Worm (Caenorhabditis elegans) whole organism, late embryonic: ENCODE data around the gene vha-14.

Experiments used
- ceh-22 ChIP-seq: sonication (generic microtip); optimal IDR thresholded peaks from 2 replicates; lab custom pipeline; 2017; ENCODE audit warnings: missing biosample characterization, missing genetic modification characterization
- hlh-13 ChIP-seq: fragments of 200-800 bp; sonication (Bioruptor generic); optimal IDR thresholded peaks from 2 replicates; lab custom pipeline; 2018; ENCODE audit warnings: mild to moderate bottlenecking, missing genetic modification characterization, missing compliant biosample characterization
- hlh-30 ChIP-seq: sonication (generic microtip); optimal IDR thresholded peaks from 2 replicates; lab custom pipeline; 2017; ENCODE audit warnings: antibody characterized with exemption, missing genetic modification characterization, missing compliant biosample characterization; ENCODE audit not compliant: insufficient read depth
- hlh-8 ChIP-seq: sonication (generic microtip); optimal IDR thresholded peaks from 2 replicates; lab custom pipeline; 2016; ENCODE audit warnings: missing genotype, missing genetic modification characterization, missing compliant biosample characterization
- nhr-11 ChIP-seq: fragments of 150-350 bp; optimal IDR thresholded peaks from 2 replicates; lab custom pipeline; 2014; ENCODE audit warnings: missing biosample characterization, missing genetic modification characterization
- odd-2 ChIP-seq: sonication (generic microtip); optimal IDR thresholded peaks from 2 replicates; lab custom pipeline; 2017; ENCODE audit warnings: antibody characterized with exemption, mild to moderate bottlenecking, missing genetic modification characterization, missing compliant biosample characterization
- unc-42 ChIP-seq: sonication (generic microtip); optimal IDR thresholded peaks from 2 replicates; lab custom pipeline; 2016; ENCODE audit warnings: missing genotype, missing genetic modification characterization, missing compliant biosample characterization
- unc-55 ChIP-seq: sonication (generic microtip); optimal IDR thresholded peaks from 2 replicates; lab custom pipeline; 2017; ENCODE audit warnings: missing biosample characterization, missing genetic modification reagents, missing genetic modification characterization

DNA sequence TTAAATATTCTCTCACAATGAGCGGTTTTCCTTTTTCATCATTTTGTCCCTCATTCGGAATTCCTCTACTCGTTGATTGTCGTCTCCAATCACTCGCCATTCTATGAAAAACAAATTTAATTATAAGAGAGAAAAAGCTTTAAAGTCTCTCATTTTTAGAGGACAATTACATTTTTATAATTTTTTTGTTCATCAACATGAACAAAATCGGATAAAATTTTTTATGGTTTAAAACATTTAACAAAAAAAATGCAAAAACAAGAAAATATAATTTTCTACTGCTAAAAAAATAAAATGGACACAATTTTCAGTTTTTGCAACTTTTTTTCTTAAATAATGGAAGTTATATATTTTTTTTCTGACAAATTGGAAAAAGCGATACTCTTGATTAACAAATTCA, 8.2 kb downstream of the vha-14 start, which contains the start of gene F55H2.7:
- no peak for TF ChIP-seq ceh-22 (tag; lab: Kevin White, UChicago)
- no peak for TF ChIP-seq unc-55 (GFP tag; lab: Kevin White, UChicago)
- TF ChIP-seq odd-2 (tag; lab: Kevin White, UChicago): no peak
- TF ChIP-seq hlh-30 (tag; lab: Kevin White, UChicago): no peak
- no peak for TF ChIP-seq hlh-13 (GFP tag; lab: Kevin White, UChicago)
- TF ChIP-seq hlh-8 (tag; lab: Kevin White, UChicago): no peak
- no peak for TF ChIP-seq nhr-11 (tag; lab: Kevin White, UChicago)
- TF ChIP-seq unc-42 (tag; lab: Kevin White, UChicago): no peak
